Fruit fly (Drosophila melanogaster): Measurements from ENCODE around the gene CG10254.

- TF ChIP-seq CG32264 (GFP tag; optimal IDR thresholded peaks at IDR 0.05): peak; percentile 98
- TF ChIP-seq lola (GFP tag; optimal IDR thresholded peaks at IDR 0.05): no peak
- TF ChIP-seq psq (GFP tag; optimal IDR thresholded peaks at IDR 0.05): peak; percentile 98
- peak; percentile 98 for TF ChIP-seq Hnf4 (GFP tag; optimal IDR thresholded peaks at IDR 0.05)
- TF ChIP-seq sage (GFP tag; optimal IDR thresholded peaks at IDR 0.05): peak; percentile 97
These were observed 25.2 kb downstream of the CG10254 start, which contains the start of gene CG31145 for dm6 chr3R:23669401-23670216.

Data from whole organism, wandering third instar larva.